Worm (Caenorhabditis elegans) whole organism, midembryonic: ENCODE results near the gene C54D10.10.

ENCODE experiments used
- flt-1 ChIP-seq: fragments of 200-800 bp; sonication (Bioruptor generic); IDR thresholded peaks from 2 replicates; pipeline ENCODE4 v1.3.6; 2022; ENCODE audit warnings: missing genetic modification characterization, missing compliant biosample characterization
- med-1 ChIP-seq: sonication (generic microtip); optimal IDR thresholded peaks from 2 replicates; lab custom pipeline; 2017; ENCODE audit warnings: missing genetic modification characterization, mild to moderate bottlenecking, missing compliant biosample characterization, antibody characterized with exemption, missing genetic modification reagents; ENCODE audit not compliant: insufficient read depth
- ref-1 ChIP-seq: fragments of 200-800 bp; sonication (Bioruptor generic); conservative IDR thresholded peaks from 2 replicates; pipeline ENCODE4 v1.3.6; 2022; ENCODE audit warnings: missing genetic modification reagents, missing genetic modification characterization, missing compliant biosample characterization
- ztf-29 ChIP-seq: fragments of 200-800 bp; sonication (Bioruptor generic); IDR thresholded peaks from 2 replicates; pipeline ENCODE4 v1.3.6; 2022; ENCODE audit warnings: missing genetic modification reagents, missing genetic modification characterization, missing compliant biosample characterization

DNA sequence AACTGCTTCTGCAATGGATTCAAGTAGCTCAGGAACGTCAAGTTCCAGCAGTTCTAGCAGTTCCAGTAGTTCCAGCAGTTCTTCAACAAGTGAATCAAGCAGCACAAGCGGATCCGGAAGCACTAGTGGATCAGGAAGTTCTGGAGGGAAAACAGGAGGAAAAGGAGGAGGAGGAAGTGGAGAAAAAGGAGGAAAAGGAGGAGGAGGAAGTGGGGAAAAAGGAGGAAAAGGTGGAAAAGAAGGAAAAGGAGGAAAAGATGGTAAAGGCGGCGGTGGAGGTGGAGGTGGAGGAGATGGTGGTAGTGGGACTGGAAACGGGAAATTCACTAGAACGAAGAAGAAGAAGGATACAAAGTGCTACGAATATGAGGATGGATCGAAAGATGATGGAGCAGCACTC, 43.3 kb downstream of the C54D10.10 start:
- TF ChIP-seq ztf-29 = no peak
- no peak for TF ChIP-seq flt-1 (GFP tag; lab: Robert Waterston, UW)
- TF ChIP-seq ref-1 = no peak
- TF ChIP-seq med-1 (GFP tag; lab: Kevin White, UChicago) = no peak
